Worm (Caenorhabditis elegans): ENCODE results near the gene pqn-65.

Gene pqn-65

ce11 chrX:4635643-4636042 lies 16.2 kb upstream of the pqn-65 start (continued):
- no peak for TF ChIP-seq nhr-42 (GFP tag; IDR thresholded peaks at IDR 0.05)

- TF ChIP-seq pqm-1 (tag; optimal IDR thresholded peaks at IDR 0.05): peak; percentile 69
- peak; percentile 51 for TF ChIP-seq nhr-28 (tag; optimal IDR thresholded peaks at IDR 0.05)
- TF ChIP-seq Y5F2A.4 (GFP tag; optimal IDR thresholded peaks at IDR 0.05): no peak
- peak; percentile 36 for TF ChIP-seq hlh-11 (tag; optimal IDR thresholded peaks at IDR 0.05)
- TF ChIP-seq daf-16 (GFP tag; optimal IDR thresholded peaks at IDR 0.05): no peak
- peak; percentile 64 for TF ChIP-seq daf-16 (tag; optimal IDR thresholded peaks at IDR 0.05)
- TF ChIP-seq sdz-12 (GFP tag; optimal IDR thresholded peaks at IDR 0.05): no peak
- TF ChIP-seq unc-130 (GFP tag; optimal IDR thresholded peaks at IDR 0.05): no peak
- TF ChIP-seq dve-1 (tag; optimal IDR thresholded peaks at IDR 0.05; ENCODE audit: insufficient read depth): peak; percentile 2
- TF ChIP-seq dmd-6 (GFP tag; IDR thresholded peaks at IDR 0.05): peak; percentile 46; the same call in 1 of the 2 replicates
Measured at ce11 chrX:4632088-4632487, 12.7 kb upstream of the pqn-65 start, which contains the start of gene slcr-46.1. TSS of gene slcr-46.1 (plus strand) at chrX:4632361.

ce11 chrX:4628817-4629575 lies 9.6 kb upstream of the pqn-65 start:
- TF ChIP-seq nhr-11 (tag; optimal IDR thresholded peaks at IDR 0.05) (no peak), mdl-1 (tag; optimal IDR thresholded peaks at IDR 0.05) (no peak), nhr-28 (tag; optimal IDR thresholded peaks at IDR 0.05) (no peak), Y5F2A.4 (GFP tag; optimal IDR thresholded peaks at IDR 0.05) (no peak), unc-62 (GFP tag; optimal IDR thresholded peaks at IDR 0.05 in 1 of 2) (peak in 1 of 2 experiments; percentile 79), unc-62 (tag; optimal IDR thresholded peaks at IDR 0.05) (no peak), aha-1 (tag) (peak; percentile 20), snpc-1.2 (GFP tag; IDR thresholded peaks at IDR 0.05) (no peak), lsy-2 (tag; optimal IDR thresholded peaks at IDR 0.05) (no peak), nhr-102 (tag; optimal IDR thresholded peaks at IDR 0.05) (no peak), lin-1 (GFP tag; IDR thresholded peaks at IDR 0.05) (no peak), F37D6.2 (tag; optimal IDR thresholded peaks at IDR 0.05) (no peak), daf-16 (GFP tag; optimal IDR thresholded peaks at IDR 0.05) (peak in 1 of 2 experiments; percentile 24), daf-16 (tag; optimal IDR thresholded peaks at IDR 0.05) (no peak), ama-1 (optimal IDR thresholded peaks at IDR 0.05) (no peak), F10B5.3 (tag; optimal IDR thresholded peaks at IDR 0.05) (no peak), daf-8 (GFP tag; IDR thresholded peaks at IDR 0.05) (no peak)

- TF ChIP-seq arid-1 (GFP tag; conservative IDR thresholded peaks at IDR 0.05): no peak
- TF ChIP-seq aha-1 (tag): peak; percentile 74
Measured at ce11 chrX:4628350-4628749, 8.9 kb upstream of the pqn-65 start.

- TF ChIP-seq ceh-44 (GFP tag; IDR thresholded peaks at IDR 0.05) (no peak), unc-62 (GFP tag; optimal IDR thresholded peaks at IDR 0.05 in 1 of 2) (peak in 1 of 2 experiments; percentile 91), unc-62 (tag; optimal IDR thresholded peaks at IDR 0.05) (no peak), ceh-62 (tag; optimal IDR thresholded peaks at IDR 0.05) (no peak), aha-1 (tag) (peak; percentile 55)
Measured at ce11 chrX:4626891-4627290, 7.5 kb upstream of the pqn-65 start.

- no peak for TF ChIP-seq R02D3.7 (tag; optimal IDR thresholded peaks at IDR 0.05)
- no peak for TF ChIP-seq dmd-8 (GFP tag; IDR thresholded peaks at IDR 0.05)
Measured at ce11 chrX:4625080-4625479, 5.6 kb upstream of the pqn-65 start.

- TF ChIP-seq unc-62 (GFP tag; optimal IDR thresholded peaks at IDR 0.05 in 1 of 2) (no peak), unc-62 (tag; optimal IDR thresholded peaks at IDR 0.05) (no peak), ceh-28 (tag; optimal IDR thresholded peaks at IDR 0.05) (no peak), ZK546.5 (tag; optimal IDR thresholded peaks at IDR 0.05) (no peak), egl-27 (tag; optimal IDR thresholded peaks at IDR 0.05) (no peak), spr-3 (GFP tag; optimal IDR thresholded peaks at IDR 0.05) (no peak), vab-7 (GFP tag; IDR thresholded peaks at IDR 0.05) (no peak), hlh-30 (tag; optimal IDR thresholded peaks at IDR 0.05; ENCODE audit: insufficient read depth) (no peak), arid-1 (GFP tag; conservative IDR thresholded peaks at IDR 0.05) (no peak), F10B5.3 (tag; optimal IDR thresholded peaks at IDR 0.05) (no peak), lin-38 (GFP tag; IDR thresholded peaks at IDR 0.05) (no peak), snpc-1.2 (GFP tag; IDR thresholded peaks at IDR 0.05) (no peak), mep-1 (tag; optimal IDR thresholded peaks at IDR 0.05) (no peak), lin-13 (GFP tag; optimal IDR thresholded peaks at IDR 0.05) (no peak), nhr-41 (GFP tag; IDR thresholded peaks at IDR 0.05) (no peak), nhr-42 (GFP tag; IDR thresholded peaks at IDR 0.05) (no peak)
Measured at ce11 chrX:4623707-4624106, 4.3 kb upstream of the pqn-65 start.
